Worm (Caenorhabditis elegans): ENCODE data around the gene F32D8.3.

DNA sequence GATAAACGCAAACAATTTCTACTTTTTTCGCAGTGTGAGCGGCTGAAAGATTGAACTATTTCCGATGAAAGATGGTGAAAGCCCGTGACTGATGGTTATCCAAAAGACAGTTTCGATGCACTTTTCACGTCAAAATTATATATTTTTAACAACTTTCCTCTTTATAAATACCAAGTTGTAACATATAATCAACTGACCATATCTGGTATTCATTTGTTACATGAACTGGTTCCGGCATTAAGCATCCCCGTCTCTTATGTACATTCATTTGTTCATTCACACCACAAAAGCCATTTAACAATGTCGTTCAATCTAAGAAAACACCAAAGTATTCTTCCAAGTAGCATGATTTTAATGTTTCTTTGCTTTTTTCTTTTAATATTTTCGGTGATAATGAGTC lies 3.2 kb upstream of the F32D8.3 start, which contains the start of gene F32D8.2:
- TF ChIP-seq tbx-37 (GFP tag; conservative IDR thresholded peaks at IDR 0.05): no peak
- no peak for TF ChIP-seq ama-1 (optimal IDR thresholded peaks at IDR 0.05)
- no peak for TF ChIP-seq flt-1 (GFP tag; IDR thresholded peaks at IDR 0.05)
- no peak for TF ChIP-seq B0310.2 (tag; optimal IDR thresholded peaks at IDR 0.05)
- no peak for TF ChIP-seq hnd-1 (tag; optimal IDR thresholded peaks at IDR 0.05)
- TF ChIP-seq tbx-11 (GFP tag; IDR thresholded peaks at IDR 0.05): no peak
- TF ChIP-seq aly-1 (tag; optimal IDR thresholded peaks at IDR 0.05): no peak
- TF ChIP-seq F13C5.2 (tag; optimal IDR thresholded peaks at IDR 0.05): no peak
